Worm (Caenorhabditis elegans): ENCODE measurements around the gene cnnm-2.

The cnnm-2 gene

DNA sequence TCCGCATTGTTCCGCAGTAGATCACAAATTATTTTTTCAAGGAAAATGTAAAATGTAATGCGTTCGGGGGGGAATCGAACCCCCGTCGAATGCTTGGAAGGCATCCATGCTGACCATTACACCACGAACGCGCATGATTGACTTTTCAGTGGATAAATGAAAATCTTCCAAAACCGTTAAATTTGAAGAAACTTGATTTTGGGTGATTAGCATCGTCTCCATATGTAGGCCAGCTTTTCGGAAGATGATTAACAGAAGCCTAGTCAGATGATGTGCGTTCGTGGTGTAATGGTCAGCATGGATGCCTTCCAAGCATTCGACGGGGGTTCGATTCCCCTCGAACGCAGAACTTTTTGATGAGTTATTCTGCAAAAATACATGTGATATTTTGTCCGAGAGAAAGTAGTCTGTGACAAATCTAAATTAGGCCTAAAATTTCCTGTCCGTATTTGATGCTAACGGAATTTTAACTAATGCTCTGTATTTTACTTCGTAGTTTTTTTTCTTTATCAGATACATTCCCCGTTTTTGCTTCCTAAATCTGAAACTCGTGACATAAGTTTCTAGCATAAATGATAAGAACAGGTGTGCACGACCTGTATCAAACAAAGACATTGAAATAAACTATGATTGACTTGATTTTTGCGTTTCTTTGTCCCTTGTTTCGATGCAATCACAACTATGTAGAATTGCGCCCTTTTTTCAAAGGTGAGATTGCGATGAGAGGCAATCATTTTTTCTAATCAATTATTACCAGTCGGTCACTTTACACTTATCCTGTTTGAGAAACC is 34.7 kb downstream of the cnnm-2 start, which contains the start of gene C28G1.10 (continued):
- TF ChIP-seq mxl-1 (tag; optimal IDR thresholded peaks at IDR 0.05) (peak; percentile 36), D2030.7 (GFP tag; IDR thresholded peaks at IDR 0.05) (peak; percentile 75)

DNA sequence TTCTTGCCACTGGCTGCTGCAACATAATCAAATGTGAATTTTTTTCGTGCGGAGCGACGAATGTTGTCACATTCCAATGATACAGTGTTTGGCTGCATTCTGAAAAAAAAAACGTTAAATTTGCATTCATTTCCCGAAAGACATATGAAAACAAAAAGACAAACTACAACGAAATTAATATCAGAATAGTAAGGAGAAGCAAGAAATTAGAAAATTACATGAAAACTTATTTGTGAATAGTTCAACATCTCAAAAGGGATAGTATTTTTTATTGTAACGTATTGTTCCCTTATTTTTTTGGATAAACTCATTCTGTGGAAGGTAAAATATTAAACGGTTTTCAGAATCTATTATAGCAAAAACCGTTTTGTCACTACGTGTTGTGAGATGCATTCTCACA is 41.6 kb downstream of the cnnm-2 start, which contains the start of gene sprp-4:
TSS of gene sprp-4 (minus strand) at position 101 of the 400 bp plus-strand sequence.
- TF ChIP-seq aptf-3 (GFP tag; IDR thresholded peaks at IDR 0.05) (no peak), D2030.7 (GFP tag; IDR thresholded peaks at IDR 0.05) (no peak), C17E4.6 (GFP tag; IDR thresholded peaks at IDR 0.05) (no peak), sdz-38 (tag; optimal IDR thresholded peaks at IDR 0.05) (no peak), F57C9.4 (tag; optimal IDR thresholded peaks at IDR 0.05) (no peak), nfya-2 (GFP tag; IDR thresholded peaks at IDR 0.05) (no peak), dpff-1 (tag; optimal IDR thresholded peaks at IDR 0.05) (no peak), lag-1 (GFP tag; IDR thresholded peaks at IDR 0.05) (no peak), mxl-1 (tag; optimal IDR thresholded peaks at IDR 0.05) (no peak), madf-6 (GFP tag; IDR thresholded peaks at IDR 0.05) (no peak), lsl-1 (GFP tag; optimal IDR thresholded peaks at IDR 0.05) (no peak)

DNA sequence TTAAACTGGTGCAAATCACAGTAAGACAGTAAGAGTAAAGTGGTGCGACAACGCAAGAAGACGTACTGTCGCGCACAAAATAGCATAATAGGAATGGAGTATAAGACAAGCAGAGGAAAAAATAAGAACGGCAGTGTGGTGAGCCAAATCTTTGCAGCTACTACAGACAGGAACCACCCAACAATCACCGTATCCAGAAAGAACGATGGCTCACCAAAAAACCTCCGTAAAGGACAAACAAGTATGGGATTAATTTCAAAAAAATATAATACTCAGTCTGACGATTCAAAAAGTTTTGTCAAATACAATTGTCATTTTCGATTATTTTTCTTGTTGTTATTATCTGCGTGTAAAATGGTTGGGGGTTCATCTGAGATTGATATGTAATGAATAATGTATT is 42.5 kb downstream of the cnnm-2 start:
- TF ChIP-seq efl-1 (GFP tag; optimal IDR thresholded peaks at IDR 0.05): no peak
- TF ChIP-seq sptf-2 (GFP tag; optimal IDR thresholded peaks at IDR 0.05): no peak
- TF ChIP-seq nhr-120 (GFP tag; IDR thresholded peaks at IDR 0.05): no peak
- no peak for TF ChIP-seq tlf-1 (GFP tag; optimal IDR thresholded peaks at IDR 0.05)
- TF ChIP-seq nfyb-1 (GFP tag; IDR thresholded peaks at IDR 0.05): no peak
- no peak for TF ChIP-seq ama-1 (optimal IDR thresholded peaks at IDR 0.05)
- no peak for TF ChIP-seq ama-1 (GFP tag; optimal IDR thresholded peaks at IDR 0.05)
- TF ChIP-seq lsl-1 (GFP tag; optimal IDR thresholded peaks at IDR 0.05): no peak
- TF ChIP-seq bed-2 (GFP tag; IDR thresholded peaks at IDR 0.05): no peak
- no peak for TF ChIP-seq ztf-22 (GFP tag; optimal IDR thresholded peaks at IDR 0.05)
- TF ChIP-seq nfya-2 (GFP tag; IDR thresholded peaks at IDR 0.05): no peak
- TF ChIP-seq mcd-1 (GFP tag; IDR thresholded peaks at IDR 0.05): no peak
- no peak for TF ChIP-seq F10E7.11 (tag; optimal IDR thresholded peaks at IDR 0.05)
- no peak for TF ChIP-seq hmg-20 (GFP tag; IDR thresholded peaks at IDR 0.05)
- no peak for TF ChIP-seq unc-130 (GFP tag; optimal IDR thresholded peaks at IDR 0.05)
- no peak for TF ChIP-seq nhr-90 (tag; optimal IDR thresholded peaks at IDR 0.05)
- no peak for TF ChIP-seq ZK185.1 (tag; optimal IDR thresholded peaks at IDR 0.05; ENCODE audit: poor library complexity, severe bottlenecking)
- TF ChIP-seq unc-62 (GFP tag; optimal IDR thresholded peaks at IDR 0.05): no peak
- no peak for TF ChIP-seq Y67H2A.10 (GFP tag; conservative IDR thresholded peaks at IDR 0.05)

DNA sequence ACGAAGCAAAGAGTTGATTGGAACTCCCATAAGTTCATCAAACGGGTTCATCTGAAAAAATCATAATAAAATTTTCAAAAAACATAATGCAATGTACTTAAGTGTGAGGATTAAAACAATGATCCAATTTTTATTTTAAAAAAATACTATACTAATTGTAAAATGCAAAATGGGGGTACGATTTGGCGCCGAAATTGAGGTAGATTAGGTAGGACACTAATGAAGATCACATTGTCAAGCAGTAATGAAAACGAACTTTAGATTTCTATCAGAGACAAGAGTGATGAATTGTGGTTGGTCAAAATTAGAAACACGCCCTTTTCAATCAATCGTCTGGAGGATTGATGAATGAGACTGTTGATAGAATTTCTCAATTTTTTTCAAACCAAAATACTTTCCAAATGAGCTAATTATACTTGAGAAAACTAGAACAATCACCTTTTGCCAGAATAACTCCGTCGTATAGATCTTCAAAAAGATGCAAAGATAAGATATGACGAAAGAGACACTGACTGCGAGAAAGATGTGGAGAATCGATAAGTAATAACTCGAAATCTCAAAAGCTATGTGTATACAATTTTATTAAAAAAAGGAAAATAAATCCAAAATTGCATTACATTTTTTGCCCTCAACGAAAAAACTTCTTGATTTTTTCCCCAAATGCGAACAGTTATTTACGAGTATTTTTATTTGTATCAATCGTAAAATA is 46.2 kb downstream of the cnnm-2 start, which contains the start of gene C06E2.5:
TSS of gene C06E2.5 (minus strand) at position 51 of the 709 bp plus-strand sequence.
- TF ChIP-seq Y53G8AR.9 (GFP tag; conservative IDR thresholded peaks at IDR 0.05) (no peak), Y95B8A.8 (GFP tag; IDR thresholded peaks at IDR 0.05) (no peak), nhr-179 (tag; optimal IDR thresholded peaks at IDR 0.05) (no peak)

DNA sequence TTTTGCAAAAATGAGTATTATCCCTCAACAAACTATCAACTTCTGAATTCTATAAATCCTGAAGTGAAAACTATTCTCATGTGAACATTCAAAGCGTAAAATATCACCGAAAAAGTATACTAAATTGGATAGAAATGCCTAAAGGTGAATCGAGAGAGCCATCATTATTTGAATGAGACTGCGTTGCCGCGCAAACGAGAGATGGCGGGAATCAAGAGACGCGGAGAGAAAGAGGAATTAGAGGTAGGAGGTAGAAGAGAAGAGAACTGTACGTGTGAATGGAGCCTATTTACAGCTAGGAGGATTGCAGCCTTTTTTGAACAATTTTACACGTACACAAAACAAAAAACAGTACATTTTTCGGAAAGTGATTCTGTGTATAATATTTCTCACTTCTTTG is 47.6 kb downstream of the cnnm-2 start:
- no peak for TF ChIP-seq ccch-3 (GFP tag; optimal IDR thresholded peaks at IDR 0.05)
- TF ChIP-seq hlh-26 (GFP tag; conservative IDR thresholded peaks at IDR 0.05): no peak
- TF ChIP-seq F10E7.11 (tag; optimal IDR thresholded peaks at IDR 0.05): no peak
- no peak for TF ChIP-seq chd-7 (tag; optimal IDR thresholded peaks at IDR 0.05)
- no peak for TF ChIP-seq nfya-2 (GFP tag; IDR thresholded peaks at IDR 0.05)
- TF ChIP-seq pha-4 (tag; optimal IDR thresholded peaks at IDR 0.05): no peak
- TF ChIP-seq T26A5.8 (tag; optimal IDR thresholded peaks at IDR 0.05): no peak
- no peak for TF ChIP-seq ztf-22 (GFP tag; optimal IDR thresholded peaks at IDR 0.05)
- no peak for TF ChIP-seq Y79H2A.3 (GFP tag; conservative IDR thresholded peaks at IDR 0.05)
- TF ChIP-seq attf-5 (GFP tag; optimal IDR thresholded peaks at IDR 0.05): no peak
- TF ChIP-seq madf-8 (GFP tag; conservative IDR thresholded peaks at IDR 0.05): no peak
- TF ChIP-seq ztf-18 (tag; optimal IDR thresholded peaks at IDR 0.05): no peak
- TF ChIP-seq attf-3 (GFP tag; conservative IDR thresholded peaks at IDR 0.05): no peak
